Worm (Caenorhabditis elegans) whole organism, mixed stage, embryonic: ENCODE measurements around the gene nep-6.

Source experiments
- blmp-1 ChIP-seq: fragments of 150-350 bp; optimal IDR thresholded peaks from 2 replicates; lab custom pipeline; 2014; ENCODE audit warnings: missing biosample characterization, missing genetic modification characterization
- cnd-1 ChIP-seq: fragments of 200-800 bp; sonication (Bioruptor generic); optimal IDR thresholded peaks from 2 replicates; lab custom pipeline; 2018; ENCODE audit warnings: mild to moderate bottlenecking, missing genetic modification characterization, missing compliant biosample characterization
- flh-1 ChIP-seq: fragments of 200-800 bp; sonication (Bioruptor generic); optimal IDR thresholded peaks from 2 replicates; lab custom pipeline; 2018; ENCODE audit warnings: mild to moderate bottlenecking, missing genetic modification characterization, moderate library complexity, missing compliant biosample characterization
- nhr-28 ChIP-seq: fragments of 150-350 bp; optimal IDR thresholded peaks from 2 replicates; lab custom pipeline; 2014; ENCODE audit warnings: missing biosample characterization, missing genetic modification characterization
- nhr-76 ChIP-seq: sonication (generic microtip); optimal IDR thresholded peaks from 2 replicates; lab custom pipeline; 2017; ENCODE audit warnings: missing biosample characterization, missing genetic modification characterization
- sptf-1 ChIP-seq: sonication (generic microtip); optimal IDR thresholded peaks from 2 replicates; lab custom pipeline; 2017; ENCODE audit warnings: mild to moderate bottlenecking, missing genetic modification characterization, moderate library complexity, missing compliant biosample characterization
- tbx-8 ChIP-seq: fragments of 200-800 bp; sonication (Bioruptor generic); optimal IDR thresholded peaks from 2 replicates; lab custom pipeline; 2018; ENCODE audit warnings: mild to moderate bottlenecking, missing genetic modification characterization, moderate library complexity, missing compliant biosample characterization
- ztf-11 ChIP-seq: fragments of 150-350 bp; optimal IDR thresholded peaks from 2 replicates; lab custom pipeline; 2014; ENCODE audit warnings: missing biosample characterization, missing genetic modification characterization

- TF ChIP-seq sptf-1: no peak
- TF ChIP-seq cnd-1: no peak
- no peak for TF ChIP-seq flh-1 (GFP tag; lab: Kevin White, UChicago)
- no peak for TF ChIP-seq tbx-8
- TF ChIP-seq blmp-1: no peak
- no peak for TF ChIP-seq ztf-11 (tag; lab: Kevin White, UChicago)
- no peak for TF ChIP-seq nhr-28
- no peak for TF ChIP-seq nhr-76
Measured at ce11 chrII:3448776-3449280, 32.2 kb downstream of the nep-6 start, which contains the start of gene C16C8.25.
